Fruit fly (Drosophila melanogaster) whole organism, embryonic: Measurements from ENCODE around the gene CG13299.

Experiments used
- ATbp ChIP-seq: fragments of 200-800 bp; sonication (Bioruptor generic); optimal IDR thresholded peaks from 2 replicates; lab custom pipeline; 2017; ENCODE audit warnings: missing biosample characterization, mild to moderate bottlenecking, missing genetic modification characterization, missing genetic modification reagents
- Blimp-1 ChIP-seq: fragments of 200-800 bp; sonication (Bioruptor generic); optimal IDR thresholded peaks from 3 replicates; lab custom pipeline; 2018; ENCODE audit warnings: missing biosample characterization, missing genetic modification characterization, mild to moderate bottlenecking, moderate library complexity, missing genetic modification reagents
- CG1024 ChIP-seq: fragments of 200-800 bp; sonication (Bioruptor generic); IDR thresholded peaks from 2 replicates; pipeline ENCODE4 v1.3.6; 2022; ENCODE audit warnings: missing biosample characterization, missing genetic modification characterization
- CG11695 ChIP-seq: fragments of 200-800 bp; sonication (Bioruptor generic); IDR thresholded peaks from 3 replicates; pipeline ENCODE4 v1.3.6; 2022; ENCODE audit warnings: missing biosample characterization, missing genetic modification characterization
- CG12769 ChIP-seq: fragments of 200-800 bp; sonication (Bioruptor generic); optimal IDR thresholded peaks from 2 replicates; lab custom pipeline; 2019; ENCODE audit warnings: missing biosample characterization, mild to moderate bottlenecking, missing genetic modification characterization, moderate library complexity
- CG17328 ChIP-seq: fragments of 200-800 bp; sonication (Bioruptor generic); IDR thresholded peaks from 2 replicates; pipeline ENCODE4 v1.3.6; 2022; ENCODE audit warnings: missing biosample characterization, missing genetic modification characterization
- CG32767 ChIP-seq: fragments of 200-800 bp; sonication (Bioruptor generic); IDR thresholded peaks from 2 replicates; pipeline ENCODE4 v1.3.6; 2022; ENCODE audit warnings: missing biosample characterization, missing genetic modification characterization
- CG5245 ChIP-seq: fragments of 200-800 bp; sonication (Bioruptor generic); optimal IDR thresholded peaks from 3 replicates; lab custom pipeline; 2016; ENCODE audit warnings: missing biosample characterization, missing genetic modification characterization
- CG6765 ChIP-seq: fragments of 200-800 bp; sonication (Bioruptor generic); optimal IDR thresholded peaks from 3 replicates; lab custom pipeline; 2017; ENCODE audit warnings: missing biosample characterization, mild to moderate bottlenecking, missing genetic modification characterization
- CG7357 ChIP-seq: fragments of 200-800 bp; sonication (Bioruptor generic); IDR thresholded peaks from 3 replicates; pipeline ENCODE4 v1.3.6; 2022; ENCODE audit warnings: missing biosample characterization, missing genetic modification characterization
- CG7963 ChIP-seq: fragments of 200-800 bp; sonication (Bioruptor generic); IDR thresholded peaks from 3 replicates; pipeline ENCODE4 v1.3.6; 2022; ENCODE audit warnings: missing biosample characterization, missing genetic modification characterization; ENCODE audit not compliant: partially characterized antibody
- CG8478 ChIP-seq: fragments of >200 bp; optimal IDR thresholded peaks from 2 replicates; lab custom pipeline; 2018
- D19B ChIP-seq: fragments of 200-800 bp; sonication (Bioruptor generic); optimal IDR thresholded peaks from 2 replicates; lab custom pipeline; 2017; ENCODE audit warnings: missing biosample characterization, mild to moderate bottlenecking, missing genetic modification characterization
- Drgx ChIP-seq: fragments of 200-800 bp; sonication (Bioruptor generic); IDR thresholded peaks from 2 replicates; pipeline ENCODE4 v1.3.6; 2022; ENCODE audit warnings: missing biosample characterization, missing genetic modification characterization
- E2f1 ChIP-seq: fragments of 200-800 bp; sonication (Bioruptor generic); IDR thresholded peaks from 2 replicates; pipeline ENCODE4 v1.3.6; 2022; ENCODE audit warnings: missing biosample characterization, missing genetic modification characterization
- ERR ChIP-seq: fragments of 200-800 bp; sonication (Bioruptor generic); optimal IDR thresholded peaks from 2 replicates; lab custom pipeline; 2016; ENCODE audit warnings: missing biosample characterization, missing genetic modification characterization
- GATAe ChIP-seq: fragments of 200-800 bp; sonication (Bioruptor generic); conservative IDR thresholded peaks from 2 replicates; pipeline ENCODE4 v1.3.6; 2022; ENCODE audit warnings: missing biosample characterization, missing genetic modification characterization
- HLH4C ChIP-seq: fragments of 200-800 bp; sonication (Bioruptor generic); IDR thresholded peaks from 3 replicates; pipeline ENCODE4 v1.3.6; 2022; ENCODE audit warnings: missing biosample characterization, missing genetic modification characterization; ENCODE audit not compliant: partially characterized antibody
- Jarid2 ChIP-seq: fragments of 200-800 bp; sonication (Bioruptor generic); optimal IDR thresholded peaks from 3 replicates; lab custom pipeline; 2017; ENCODE audit warnings: mild to moderate bottlenecking, missing biosample characterization, missing genetic modification reagents, missing genetic modification characterization
- Kr ChIP-seq: fragments of 200-800 bp; sonication (Bioruptor generic); optimal IDR thresholded peaks from 2 replicates; lab custom pipeline; 2017; ENCODE audit warnings: missing biosample characterization, mild to moderate bottlenecking, missing genetic modification characterization
- NK7.1 ChIP-seq: fragments of 200-800 bp; sonication (Bioruptor generic); optimal IDR thresholded peaks from 3 replicates; lab custom pipeline; 2016; ENCODE audit warnings: missing biosample characterization, missing genetic modification characterization
- Oaz ChIP-seq: fragments of 200-800 bp; sonication (Bioruptor generic); IDR thresholded peaks from 2 replicates; pipeline ENCODE4 v1.3.6; 2022; ENCODE audit warnings: missing biosample characterization, missing genetic modification characterization
- TFAM ChIP-seq: fragments of 200-800 bp; sonication (Bioruptor generic); optimal IDR thresholded peaks from 2 replicates; lab custom pipeline; 2017; ENCODE audit warnings: missing biosample characterization, missing genetic modification characterization, inconsistent platforms
- Vsx1 ChIP-seq: fragments of 200-800 bp; sonication (Bioruptor generic); optimal IDR thresholded peaks from 2 replicates; lab custom pipeline; 2017; ENCODE audit warnings: missing biosample characterization, mild to moderate bottlenecking, missing genetic modification characterization, missing genetic modification reagents
- al ChIP-seq: fragments of 200-800 bp; sonication (Bioruptor generic); IDR thresholded peaks from 2 replicates; pipeline ENCODE4 v1.3.6; 2022; ENCODE audit warnings: missing biosample characterization, missing genetic modification characterization
- ap ChIP-seq: fragments of 200-800 bp; sonication (Bioruptor generic); IDR thresholded peaks from 2 replicates; pipeline ENCODE4 v1.3.6; 2022; ENCODE audit warnings: missing biosample characterization, missing genetic modification characterization
- ash1 ChIP-seq: fragments of 200-800 bp; sonication (Bioruptor generic); optimal IDR thresholded peaks from 2 replicates; lab custom pipeline; 2018; ENCODE audit warnings: missing biosample characterization, mild to moderate bottlenecking, missing genetic modification characterization
- btn ChIP-seq: fragments of 200-800 bp; sonication (Bioruptor generic); optimal IDR thresholded peaks from 2 replicates; lab custom pipeline; 2016; ENCODE audit warnings: missing biosample characterization, missing genetic modification characterization
- chm ChIP-seq: fragments of 200-800 bp; sonication (Bioruptor generic); IDR thresholded peaks from 2 replicates; pipeline ENCODE4 v1.3.6; 2022; ENCODE audit warnings: missing biosample characterization, missing genetic modification characterization
- dmrt99B ChIP-seq: fragments of 200-800 bp; sonication (Bioruptor generic); optimal IDR thresholded peaks from 2 replicates; lab custom pipeline; 2018; ENCODE audit warnings: missing biosample characterization, mild to moderate bottlenecking, missing genetic modification characterization, moderate library complexity
- eve ChIP-seq, 2 experiments: fragments of >200 bp; optimal IDR thresholded peaks; 2 replicates each; lab custom pipeline; 2017; ENCODE audit warnings: missing biosample characterization in 2 of 2, missing genetic modification characterization in 2 of 2
- fd102C ChIP-seq: fragments of 200-800 bp; sonication (Bioruptor generic); optimal IDR thresholded peaks from 2 replicates; lab custom pipeline; 2018; ENCODE audit warnings: missing biosample characterization, mild to moderate bottlenecking, missing genetic modification characterization, moderate library complexity
- fu2 ChIP-seq: fragments of 200-800 bp; sonication (Bioruptor generic); optimal IDR thresholded peaks from 2 replicates; lab custom pipeline; 2016; ENCODE audit warnings: missing biosample characterization, missing genetic modification characterization
- gem ChIP-seq: fragments of 200-800 bp; sonication (Bioruptor generic); optimal IDR thresholded peaks from 2 replicates; lab custom pipeline; 2019; ENCODE audit warnings: missing biosample characterization, mild to moderate bottlenecking, missing genetic modification characterization, moderate library complexity
- ken ChIP-seq: fragments of 200-800 bp; sonication (Bioruptor generic); IDR thresholded peaks from 3 replicates; pipeline ENCODE4 v1.3.6; 2022; ENCODE audit warnings: missing biosample characterization, missing genetic modification characterization
- phol ChIP-seq: fragments of 200-800 bp; sonication (Bioruptor generic); optimal IDR thresholded peaks from 3 replicates; lab custom pipeline; 2018; ENCODE audit warnings: missing biosample characterization, mild to moderate bottlenecking, missing genetic modification characterization, moderate library complexity
- repo ChIP-seq: fragments of 200-800 bp; sonication (Bioruptor generic); optimal IDR thresholded peaks from 2 replicates; lab custom pipeline; 2016; ENCODE audit warnings: missing biosample characterization, missing genetic modification characterization
- row ChIP-seq: fragments of 200-800 bp; sonication (Bioruptor generic); IDR thresholded peaks from 3 replicates; pipeline ENCODE4 v1.3.6; 2022; ENCODE audit warnings: missing biosample characterization, missing genetic modification characterization
- run ChIP-seq: fragments of 200-800 bp; sonication (Bioruptor generic); optimal IDR thresholded peaks from 3 replicates; lab custom pipeline; 2018; ENCODE audit warnings: missing biosample characterization, mild to moderate bottlenecking, missing genetic modification characterization
- slou ChIP-seq: fragments of 200-800 bp; sonication (Bioruptor generic); optimal IDR thresholded peaks from 3 replicates; lab custom pipeline; 2016; ENCODE audit warnings: missing biosample characterization, missing genetic modification characterization
- tna ChIP-seq: fragments of 200-800 bp; sonication (Bioruptor generic); IDR thresholded peaks from 2 replicates; pipeline ENCODE4 v1.3.6; 2022; ENCODE audit warnings: missing biosample characterization, missing genetic modification characterization; ENCODE audit not compliant: partially characterized antibody
- tup ChIP-seq: fragments of 200-800 bp; sonication (Bioruptor generic); optimal IDR thresholded peaks from 2 replicates; lab custom pipeline; 2016; ENCODE audit warnings: missing biosample characterization, mild to moderate bottlenecking, missing genetic modification characterization, moderate library complexity

The CG13299 gene

DNA sequence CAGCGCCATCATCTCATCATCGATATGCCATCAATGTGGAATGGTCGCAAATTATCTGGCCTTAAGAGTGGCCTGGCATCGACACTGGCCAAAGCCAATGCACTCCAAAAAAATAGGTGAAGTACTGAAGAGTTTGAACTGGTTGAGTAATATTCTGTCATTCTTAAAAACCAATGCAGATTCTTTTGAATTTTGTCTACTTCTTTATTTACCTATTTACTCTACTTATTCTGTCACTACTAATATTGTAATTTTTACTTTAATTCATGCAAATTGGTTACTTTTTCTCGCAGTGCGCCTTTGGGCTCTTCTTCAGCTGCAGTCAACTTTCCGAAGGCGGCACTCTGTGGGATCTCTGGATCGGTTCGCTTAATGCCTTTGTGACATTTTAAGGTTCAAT, 36.8 kb upstream of the CG13299 start (continued):
- TF ChIP-seq slou (GFP tag; lab: Kevin White, UChicago) (no peak), CG12769 (tag; lab: Kevin White, UChicago) (no peak), CG1024 (GFP tag; lab: Robert Waterston, UW) (no peak), btn (GFP tag; lab: Kevin White, UChicago) (no peak), Jarid2 (GFP tag; lab: Kevin White, UChicago) (no peak), ATbp (no peak), CG5245 (GFP tag; lab: Kevin White, UChicago) (no peak), tup (no peak), run (tag; lab: Kevin White, UChicago) (no peak), ash1 (GFP tag; lab: Kevin White, UChicago) (no peak), CG7963 (no peak), CG6765 (GFP tag; lab: Kevin White, UChicago) (no peak), eve (GFP tag; optimal IDR thresholded peaks at IDR 0.05; lab: Kevin White, UChicago) (no peak), Blimp-1 (GFP tag; lab: Kevin White, UChicago) (no peak), CG7357 (GFP tag; lab: Robert Waterston, UW) (no peak), E2f1 (GFP tag; lab: Robert Waterston, UW) (no peak), fd102C (GFP tag; lab: Kevin White, UChicago) (no peak), row (GFP tag; lab: Robert Waterston, UW) (peak; percentile 11; the same call in 1 of the 3 replicates), tna (no peak), fu2 (GFP tag; lab: Kevin White, UChicago) (no peak), chm (GFP tag; lab: Robert Waterston, UW) (no peak), GATAe (GFP tag; lab: Robert Waterston, UW) (no peak), ERR (GFP tag; lab: Kevin White, UChicago) (no peak), TFAM (no peak), phol (tag; lab: Kevin White, UChicago) (peak; percentile 10), ap (GFP tag; lab: Robert Waterston, UW) (no peak), dmrt99B (tag; lab: Kevin White, UChicago) (peak; percentile 35), Kr (GFP tag; lab: Kevin White, UChicago) (no peak), al (GFP tag; lab: Robert Waterston, UW) (no peak), HLH4C (GFP tag; lab: Robert Waterston, UW) (no peak), CG11695 (no peak), CG17328 (peak; percentile 32; the same call in 1 of the 2 replicates), repo (GFP tag; lab: Kevin White, UChicago) (no peak), Oaz (GFP tag; lab: Robert Waterston, UW) (no peak), CG32767 (GFP tag; lab: Robert Waterston, UW) (no peak), gem (peak; percentile 33), NK7.1 (GFP tag; lab: Kevin White, UChicago) (no peak), CG8478 (lab: Kevin White, UChicago) (no peak)

DNA sequence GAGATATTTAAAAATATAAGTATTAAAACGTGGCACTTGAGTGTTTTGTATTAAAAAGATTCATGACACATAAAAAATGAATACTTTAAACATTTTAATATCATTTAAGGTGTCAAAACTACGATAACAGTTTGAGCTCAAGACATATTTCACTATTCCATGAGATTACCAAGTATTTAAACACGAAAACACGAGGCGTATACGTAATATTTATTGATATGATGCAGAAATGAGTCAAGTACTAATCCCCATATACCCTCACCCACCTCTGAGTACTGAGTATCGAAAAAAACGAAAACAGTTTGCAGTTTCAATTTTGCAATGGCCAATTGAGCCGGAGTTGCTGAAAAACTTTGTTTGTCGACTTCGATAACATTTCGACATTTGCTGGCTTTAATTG, 35.9 kb upstream of the CG13299 start:
- TF ChIP-seq Vsx1 (GFP tag; lab: Kevin White, UChicago) (no peak), D19B (no peak), ken (GFP tag; lab: Robert Waterston, UW) (no peak), Drgx (GFP tag; lab: Robert Waterston, UW) (0 out of 2 replicates have a peak, but pooled peaks have one; percentile 11)
